Fruit fly (Drosophila melanogaster) whole organism, wandering third instar larva: ENCODE results near the gene CG32249.

Experiments used
- GATAd ChIP-seq: sonication (Bioruptor generic); optimal IDR thresholded peaks from 2 replicates; lab custom pipeline; 2016; ENCODE audit warnings: missing biosample characterization, missing genetic modification characterization
- HLH106 ChIP-seq: fragments of 200-800 bp; optimal IDR thresholded peaks from 3 replicates; lab custom pipeline; 2019; ENCODE audit warnings: missing biosample characterization, mild to moderate bottlenecking, missing genetic modification characterization, moderate library complexity
- Hr83 ChIP-seq: fragments of 200-300 bp; sonication (Bioruptor generic); optimal IDR thresholded peaks from 2 replicates; lab custom pipeline; 2016; ENCODE audit warnings: missing biosample characterization, mild to moderate bottlenecking, missing genetic modification characterization, moderate library complexity; ENCODE audit not compliant: poor library complexity, severe bottlenecking
- jim ChIP-seq: fragments of 175-275, 200-325 bp; sonication (Bioruptor generic); optimal IDR thresholded peaks from 2 replicates; lab custom pipeline; 2016; ENCODE audit warnings: missing biosample characterization, mild to moderate bottlenecking, missing genetic modification characterization
- usp ChIP-seq: fragments of >200 bp; optimal IDR thresholded peaks from 2 replicates; lab custom pipeline; 2017; ENCODE audit warnings: missing biosample characterization, missing genetic modification characterization

- TF ChIP-seq Hr83 (GFP tag; lab: Kevin White, UChicago) = no peak
- TF ChIP-seq jim (GFP tag; lab: Kevin White, UChicago) = no peak
- no peak for TF ChIP-seq usp (GFP tag; lab: Kevin White, UChicago)
- TF ChIP-seq GATAd (GFP tag; lab: Kevin White, UChicago) = no peak
- no peak for TF ChIP-seq HLH106 (tag; lab: Kevin White, UChicago)
These were observed 38.0 kb downstream of the CG32249 start for dm6 chr3L:4507846-4508245.
